Worm (Caenorhabditis elegans): Measurements from ENCODE around the gene smf-2.
A peak's percentile ranks its signal among the peaks of the same experiment; 100 is the strongest.

Gene smf-2

DNA sequence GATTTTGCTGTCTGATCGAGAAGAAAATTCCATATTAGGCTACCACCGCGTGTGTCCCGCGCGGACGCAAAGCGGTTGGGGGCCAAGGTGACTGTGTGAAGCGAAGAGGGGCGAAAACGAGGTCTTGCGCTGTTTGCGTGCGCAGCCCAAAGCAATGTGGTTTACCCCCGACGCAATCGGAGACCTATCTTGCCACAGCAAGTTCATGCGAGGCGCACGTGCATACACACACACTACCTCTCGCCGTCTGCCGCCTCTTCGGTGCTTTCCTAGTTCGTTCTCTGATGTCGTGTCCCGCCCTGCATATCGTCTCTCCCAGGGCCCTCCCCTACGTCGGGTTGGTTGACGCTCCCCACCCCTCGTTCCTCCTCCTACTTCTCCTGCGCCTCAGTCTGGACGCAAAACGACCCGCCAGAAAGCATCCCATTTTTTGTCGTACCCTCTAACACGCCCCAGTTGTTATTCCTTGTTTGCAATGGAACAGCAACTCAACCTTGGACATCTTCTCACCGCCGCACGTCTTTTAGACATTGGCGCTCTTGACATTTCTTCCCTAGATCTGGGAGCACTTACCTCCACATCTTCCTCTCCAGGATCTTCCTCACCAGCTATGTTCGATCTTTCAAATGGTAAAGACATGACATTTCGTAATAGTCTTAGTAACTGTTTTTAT, 23.7 kb upstream of the smf-2 start, which contains the start of gene mdl-1:
mdl-1 (plus strand) TSS at position 341 of the 673 bp plus-strand sequence.
- TF ChIP-seq eor-1 (tag; optimal IDR thresholded peaks at IDR 0.05) (peak in 1 of 2 experiments; percentile 68), sea-2 (GFP tag; optimal IDR thresholded peaks at IDR 0.05) (peak; percentile 63), fos-1 (tag; optimal IDR thresholded peaks at IDR 0.05) (peak; percentile 27), lsy-12 (tag; optimal IDR thresholded peaks at IDR 0.05) (peak; percentile 88), nhr-237 (tag; optimal IDR thresholded peaks at IDR 0.05) (no peak), egl-27 (tag; optimal IDR thresholded peaks at IDR 0.05) (peak; percentile 95), nhr-43 (tag; optimal IDR thresholded peaks at IDR 0.05; ENCODE audit: poor library complexity, severe bottlenecking) (peak; percentile 86), snpc-4 (tag; optimal IDR thresholded peaks at IDR 0.05) (peak; percentile 71), nhr-76 (tag; optimal IDR thresholded peaks at IDR 0.05) (no peak), hmg-11 (tag; optimal IDR thresholded peaks at IDR 0.05) (peak; percentile 74), nhr-12 (tag; optimal IDR thresholded peaks at IDR 0.05) (no peak), nhr-11 (tag; optimal IDR thresholded peaks at IDR 0.05) (peak; percentile 67), aly-2 (tag; optimal IDR thresholded peaks at IDR 0.05) (no peak), R02D3.7 (tag; optimal IDR thresholded peaks at IDR 0.05) (peak; percentile 40), tbx-2 (tag; optimal IDR thresholded peaks at IDR 0.05) (peak; percentile 48), ceh-28 (tag; optimal IDR thresholded peaks at IDR 0.05) (peak; percentile 56), egl-5 (tag; optimal IDR thresholded peaks at IDR 0.05) (no peak), lin-15B (tag; optimal IDR thresholded peaks at IDR 0.05) (peak; percentile 26), nhr-77 (tag; optimal IDR thresholded peaks at IDR 0.05) (no peak), ztf-11 (tag; optimal IDR thresholded peaks at IDR 0.05) (no peak), pha-4 (tag; optimal IDR thresholded peaks at IDR 0.05) (peak; percentile 94), ceh-9 (tag; optimal IDR thresholded peaks at IDR 0.05) (no peak), nhr-25 (tag; optimal IDR thresholded peaks at IDR 0.05) (peak; percentile 95), skn-1 (tag; optimal IDR thresholded peaks at IDR 0.05) (peak; percentile 40), ceh-16 (tag; optimal IDR thresholded peaks at IDR 0.05) (no peak), daf-12 (tag; optimal IDR thresholded peaks at IDR 0.05) (no peak), ceh-82 (tag; optimal IDR thresholded peaks at IDR 0.05) (no peak), nhr-23 (tag; optimal IDR thresholded peaks at IDR 0.05) (peak; percentile 95), elt-2 (tag; optimal IDR thresholded peaks at IDR 0.05) (peak; percentile 87), elt-3 (tag; optimal IDR thresholded peaks at IDR 0.05) (no peak), pqm-1 (tag; optimal IDR thresholded peaks at IDR 0.05) (peak; percentile 82), mml-1 (tag; optimal IDR thresholded peaks at IDR 0.05) (peak; percentile 99), ztf-4 (tag; optimal IDR thresholded peaks at IDR 0.05) (peak; percentile 74), jun-1 (tag; optimal IDR thresholded peaks at IDR 0.05) (peak; percentile 81), nhr-67 (tag; optimal IDR thresholded peaks at IDR 0.05) (no peak), nhr-28 (tag; optimal IDR thresholded peaks at IDR 0.05) (no peak), ZK546.5 (tag; optimal IDR thresholded peaks at IDR 0.05) (no peak), elt-1 (tag; optimal IDR thresholded peaks at IDR 0.05) (peak; percentile 81), lin-39 (tag; optimal IDR thresholded peaks at IDR 0.05) (peak; percentile 95), mdl-1 (tag; optimal IDR thresholded peaks at IDR 0.05) (peak; percentile 100), nfya-1 (tag; optimal IDR thresholded peaks at IDR 0.05; ENCODE audit: insufficient read depth) (peak; percentile 96), unc-62 (GFP tag; optimal IDR thresholded peaks at IDR 0.05) (peak; percentile 74), ama-1 (optimal IDR thresholded peaks at IDR 0.05) (peak; percentile 95), fkh-2 (tag; optimal IDR thresholded peaks at IDR 0.05) (no peak), fkh-10 (GFP tag; optimal IDR thresholded peaks at IDR 0.05) (peak; percentile 20), unc-39 (tag; optimal IDR thresholded peaks at IDR 0.05) (no peak), zag-1 (tag; optimal IDR thresholded peaks at IDR 0.05) (no peak)
